Worm (Caenorhabditis elegans): ENCODE measurements around the gene glb-29.

- TF ChIP-seq nhr-12 (tag; optimal IDR thresholded peaks at IDR 0.05) (no peak), nhr-76 (tag; optimal IDR thresholded peaks at IDR 0.05) (no peak), lin-13 (tag; optimal IDR thresholded peaks at IDR 0.05) (no peak), lsy-2 (tag; optimal IDR thresholded peaks at IDR 0.05) (no peak)
Observed at ce11 chrII:12052136-12052535, 43.3 kb downstream of the glb-29 start.

All from whole organism, mixed stage, embryonic.